Worm (Caenorhabditis elegans) whole organism, L4 larva: ENCODE data around the gene srbc-71.
A peak's percentile ranks its signal among the peaks of the same experiment; 100 is the strongest.

ENCODE experiments used
- Y75B8A.6 ChIP-seq: fragments of 200-800 bp; sonication (Bioruptor generic); IDR thresholded peaks from 2 replicates; pipeline ENCODE4 v1.3.6; 2022; ENCODE audit warnings: missing genetic modification reagents, missing genetic modification characterization, missing compliant biosample characterization
- ama-1 ChIP-seq: fragments of 150-350 bp; optimal IDR thresholded peaks from 2 replicates; lab custom pipeline; 2014; ENCODE audit warnings: inconsistent platforms, mixed read lengths
- ceh-20 ChIP-seq: fragments of 200-800 bp; sonication (Bioruptor generic); IDR thresholded peaks from 2 replicates; pipeline ENCODE4 v1.3.6; 2022; ENCODE audit warnings: missing genetic modification reagents, missing genetic modification characterization, missing compliant biosample characterization
- ceh-32 ChIP-seq: sonication (generic microtip); optimal IDR thresholded peaks from 2 replicates; lab custom pipeline; 2016; ENCODE audit warnings: mild to moderate bottlenecking, missing genetic modification characterization, missing compliant biosample characterization; ENCODE audit not compliant: poor library complexity
- lin-15B ChIP-seq: fragments of 150-350 bp; sonication (generic microtip); optimal IDR thresholded peaks from 3 replicates; lab custom pipeline; 2014; ENCODE audit warnings: missing biosample characterization, missing genetic modification characterization
- madf-9 ChIP-seq: fragments of 200-800 bp; sonication (Bioruptor generic); conservative IDR thresholded peaks from 2 replicates; pipeline ENCODE4 v1.3.6; 2022; ENCODE audit warnings: missing genetic modification reagents, missing genetic modification characterization, missing compliant biosample characterization
- nhr-11 ChIP-seq: fragments of 150-350 bp; optimal IDR thresholded peaks from 2 replicates; lab custom pipeline; 2014; ENCODE audit warnings: missing biosample characterization, missing genetic modification characterization
- nhr-28 ChIP-seq: fragments of 150-350 bp; optimal IDR thresholded peaks from 2 replicates; lab custom pipeline; 2014; ENCODE audit warnings: missing biosample characterization, missing genetic modification characterization
- pha-4 ChIP-seq, 2 experiments: fragments of 150-350 bp in 1 of 2; fragments of 200-800 bp in 1 of 2; sonication (Bioruptor generic) in 1 of 2; IDR thresholded peaks in 1 of 2; optimal IDR thresholded peaks in 1 of 2; 2 replicates each; pipeline versions ENCODE4 v1.3.6 to Lab custom; 2014 to 2022; ENCODE audit warnings: missing genetic modification characterization in 2 of 2, missing genetic modification reagents in 2 of 2, missing biosample characterization in 1 of 2, missing compliant biosample characterization in 1 of 2
- pqm-1 ChIP-seq: sonication (generic microtip); optimal IDR thresholded peaks from 2 replicates; lab custom pipeline; 2017; ENCODE audit warnings: missing biosample characterization, missing genetic modification characterization
- unc-62 ChIP-seq, 3 experiments: fragments of 150-350 bp in 1 of 3; sonication (generic microtip); optimal IDR thresholded peaks in 2 of 3; peaks in 1 of 3; 1 replicate in 1 of 3; 2 replicates in 2 of 3; lab custom pipeline; 2014 to 2017; ENCODE audit warnings: missing biosample characterization in 3 of 3, missing genetic modification characterization in 3 of 3, missing genetic modification reagents in 3 of 3, missing genotype in 1 of 3
- zag-1 ChIP-seq: fragments of 150-350 bp; optimal IDR thresholded peaks from 2 replicates; lab custom pipeline; 2014; ENCODE audit warnings: missing biosample characterization, missing genetic modification characterization
- ztf-11 ChIP-seq: fragments of 150-350 bp; optimal IDR thresholded peaks from 2 replicates; lab custom pipeline; 2014; ENCODE audit warnings: missing biosample characterization, missing genetic modification characterization

- TF ChIP-seq pha-4 (GFP tag; IDR thresholded peaks at IDR 0.05; lab: Robert Waterston, UW), result no peak
- TF ChIP-seq pha-4 (tag; optimal IDR thresholded peaks at IDR 0.05; lab: Kevin White, UChicago), result peak; percentile 88
- TF ChIP-seq zag-1, result no peak
- TF ChIP-seq pqm-1 (tag; lab: Kevin White, UChicago), result no peak
- TF ChIP-seq nhr-11, result peak; percentile 28
- no peak for TF ChIP-seq ceh-20
- peak; percentile 90 for TF ChIP-seq nhr-28 (tag; lab: Kevin White, UChicago)
- TF ChIP-seq ztf-11 (tag; lab: Kevin White, UChicago), result no peak
- no peak for TF ChIP-seq madf-9
- peak in 1 of 2 experiments; percentile 96 for TF ChIP-seq unc-62 (GFP tag; optimal IDR thresholded peaks at IDR 0.05 in 1 of 2; lab: Kevin White, UChicago)
- no peak for TF ChIP-seq unc-62 (tag; optimal IDR thresholded peaks at IDR 0.05; lab: Kevin White, UChicago)
- TF ChIP-seq ama-1 (lab: Kevin White, UChicago), result no peak
- TF ChIP-seq lin-15B (tag; lab: Kevin White, UChicago), result no peak
- TF ChIP-seq ceh-32, result no peak
- TF ChIP-seq Y75B8A.6 (GFP tag; lab: Robert Waterston, UW), result no peak
These were observed 10.4 kb downstream of the srbc-71 start for ce11 chrIV:4215349-4215748.
